Worm (Caenorhabditis elegans): ENCODE results near the gene C27B7.5.

DNA sequence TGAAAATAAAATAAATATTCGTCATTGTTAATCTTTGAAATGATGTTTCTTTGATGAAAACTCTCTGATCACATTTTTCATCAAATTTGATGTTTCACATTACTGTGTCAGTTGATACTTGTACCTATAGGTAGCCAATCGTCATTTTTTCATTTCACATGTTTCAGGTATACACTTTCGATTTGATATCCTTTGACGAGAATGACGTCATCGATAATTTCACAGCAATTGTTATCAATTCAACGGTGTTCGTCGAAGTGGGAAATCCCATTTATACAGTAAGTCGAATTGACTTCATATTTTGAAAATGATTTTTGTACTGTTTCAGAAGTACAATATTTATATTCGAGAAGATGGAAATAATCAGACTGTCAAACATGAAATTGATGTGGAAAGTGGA lies 12.7 kb downstream of the C27B7.5 start:
- no peak for TF ChIP-seq nhr-11 (tag; optimal IDR thresholded peaks at IDR 0.05)
- no peak for TF ChIP-seq unc-42 (tag; optimal IDR thresholded peaks at IDR 0.05)
